Fruit fly (Drosophila melanogaster) whole organism, pupa: ENCODE measurements around the gene CG2993.

Experiments used
- CG8159 ChIP-seq: fragments of 200-800 bp; sonication (Bioruptor generic); optimal IDR thresholded peaks from 3 replicates; lab custom pipeline; 2018; ENCODE audit warnings: missing biosample characterization, mild to moderate bottlenecking, missing genetic modification characterization, moderate library complexity
- Snoo ChIP-seq: fragments of 200-800 bp; sonication (Bioruptor generic); optimal IDR thresholded peaks from 3 replicates; lab custom pipeline; 2017; ENCODE audit warnings: missing biosample characterization, mild to moderate bottlenecking, missing genetic modification characterization, inconsistent platforms
- rn ChIP-seq: fragments of 200-800 bp; sonication (Bioruptor generic); IDR thresholded peaks from 2 replicates; pipeline ENCODE4 v1.3.6; 2022; ENCODE audit warnings: missing biosample characterization, missing genetic modification characterization

DNA sequence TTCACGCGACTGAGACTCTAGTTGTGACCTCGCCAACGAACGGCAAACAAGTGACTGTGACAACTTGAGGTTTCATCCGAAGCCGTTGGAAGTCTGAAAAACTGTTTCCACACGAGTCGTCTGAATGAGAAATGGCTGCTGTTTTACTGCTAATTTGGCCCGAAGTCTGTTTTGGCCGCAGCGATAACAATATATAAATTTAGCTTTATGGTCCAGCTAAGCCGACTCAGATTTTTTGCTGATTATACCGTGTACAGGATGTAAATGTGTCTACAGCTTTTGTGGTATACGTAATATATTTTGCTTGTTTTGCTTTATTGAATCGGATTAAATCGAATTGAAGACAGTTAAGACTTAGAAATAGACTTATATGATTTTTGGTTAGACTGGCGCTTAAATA, 5.5 kb downstream of the CG2993 start, which contains the start of gene CG18268:
- no peak for TF ChIP-seq CG8159
- TF ChIP-seq rn (GFP tag; lab: Robert Waterston, UW) = no peak
- no peak for TF ChIP-seq Snoo (tag; lab: Kevin White, UChicago)
